Fruit fly (Drosophila melanogaster): Measurements from ENCODE around the gene CG31093.

Gene CG31093

dm6 chr3R:25754844-25755429 is 35.3 kb downstream of the CG31093 start (continued):
- peak; percentile 59 for TF ChIP-seq fd96Cb (tag; optimal IDR thresholded peaks at IDR 0.05)
- TF ChIP-seq pita (GFP tag; optimal IDR thresholded peaks at IDR 0.05): no peak
- TF ChIP-seq ttk (GFP tag; IDR thresholded peaks at IDR 0.05): 0 out of 2 replicates have a peak, but pooled peaks have one; percentile 7
- TF ChIP-seq CG16779 (GFP tag; IDR thresholded peaks at IDR 0.05): no peak
- TF ChIP-seq Ptx1 (GFP tag; IDR thresholded peaks at IDR 0.05): peak; percentile 43
- no peak for TF ChIP-seq HmgD (GFP tag; optimal IDR thresholded peaks at IDR 0.05)
- no peak for TF ChIP-seq Dbx (GFP tag; IDR thresholded peaks at IDR 0.05)
- TF ChIP-seq CG31224 (GFP tag; IDR thresholded peaks at IDR 0.05): 0 out of 2 replicates have a peak, but pooled peaks have one; percentile 15
- TF ChIP-seq HLH4C (GFP tag; IDR thresholded peaks at IDR 0.05; ENCODE audit: partially characterized antibody): no peak
- TF ChIP-seq CrebB (tag; optimal IDR thresholded peaks at IDR 0.05): no peak
- TF ChIP-seq peb (GFP tag; IDR thresholded peaks at IDR 0.05): no peak
- 0 out of 3 replicates have a peak, but pooled peaks have one; percentile 51 for TF ChIP-seq gce (GFP tag; IDR thresholded peaks at IDR 0.05)
- TF ChIP-seq Hr51 (GFP tag; optimal IDR thresholded peaks at IDR 0.05): peak in 1 of 2 experiments; percentile 27
- TF ChIP-seq CG13894 (tag; optimal IDR thresholded peaks at IDR 0.05): no peak
- peak; percentile 15; the same call in 1 of the 2 replicates for TF ChIP-seq al (GFP tag; IDR thresholded peaks at IDR 0.05)
- no peak for TF ChIP-seq D19B (GFP tag; optimal IDR thresholded peaks at IDR 0.05)
- TF ChIP-seq CG14667 (GFP tag; IDR thresholded peaks at IDR 0.05): 0 out of 2 replicates have a peak, but pooled peaks have one; percentile 18
- peak; percentile 75 for TF ChIP-seq CG2678 (tag; optimal IDR thresholded peaks at IDR 0.05)
- TF ChIP-seq phol (tag; optimal IDR thresholded peaks at IDR 0.05): peak; percentile 44
- no peak for TF ChIP-seq shn (GFP tag; optimal IDR thresholded peaks at IDR 0.05)
- TF ChIP-seq Lim3 (GFP tag; IDR thresholded peaks at IDR 0.05): no peak
- no peak for TF ChIP-seq Drgx (GFP tag; IDR thresholded peaks at IDR 0.05)
- TF ChIP-seq Meics (GFP tag; optimal IDR thresholded peaks at IDR 0.05): peak; percentile 50
- no peak for TF ChIP-seq CG17829 (tag; optimal IDR thresholded peaks at IDR 0.05)
- peak; percentile 57 for TF ChIP-seq Xrp1 (GFP tag; IDR thresholded peaks at IDR 0.05)
- peak; percentile 64 for TF ChIP-seq nmo (GFP tag; optimal IDR thresholded peaks at IDR 0.05)
- no peak for TF ChIP-seq Optix (GFP tag; IDR thresholded peaks at IDR 0.05)
- TF ChIP-seq CG10654 (GFP tag; optimal IDR thresholded peaks at IDR 0.05): peak; percentile 36
- TF ChIP-seq GATAe (GFP tag; conservative IDR thresholded peaks at IDR 0.05): 0 out of 2 replicates have a peak, but pooled peaks have one; percentile 30
- TF ChIP-seq toy (GFP tag; IDR thresholded peaks at IDR 0.05): no peak
- peak; percentile 56 for TF ChIP-seq Rfx (GFP tag; IDR thresholded peaks at IDR 0.05)
- TF ChIP-seq Sox102F (GFP tag; optimal IDR thresholded peaks at IDR 0.05): peak; percentile 25
- TF ChIP-seq CG10366 (GFP tag; IDR thresholded peaks at IDR 0.05): peak; percentile 11; the same call in 1 of the 2 replicates
- TF ChIP-seq NFAT (GFP tag; IDR thresholded peaks at IDR 0.05): no peak
- peak; percentile 59; the same call in 1 of the 2 replicates for TF ChIP-seq CG32532 (GFP tag; IDR thresholded peaks at IDR 0.05)
- TF ChIP-seq zen (tag; optimal IDR thresholded peaks at IDR 0.05): peak; percentile 79

dm6 chr3R:25753798-25754197 is 36.5 kb downstream of the CG31093 start:
- no peak for TF ChIP-seq gcm2 (GFP tag; optimal IDR thresholded peaks at IDR 0.05)
- peak; percentile 40 for TF ChIP-seq CG5180 (GFP tag; optimal IDR thresholded peaks at IDR 0.05)
- peak; percentile 95 for TF ChIP-seq CG15073 (GFP tag; optimal IDR thresholded peaks at IDR 0.05)

- no peak for TF ChIP-seq Antp (GFP tag; optimal IDR thresholded peaks at IDR 0.05)
- TF ChIP-seq Trl (optimal IDR thresholded peaks at IDR 0.05): peak; percentile 81 to 91
- TF ChIP-seq Trl (GFP tag; optimal IDR thresholded peaks at IDR 0.05): no peak
- TF ChIP-seq Kr (GFP tag; optimal IDR thresholded peaks at IDR 0.05): no peak
- no peak for TF ChIP-seq sens-2 (GFP tag; IDR thresholded peaks at IDR 0.05)
- TF ChIP-seq gcm2 (GFP tag; optimal IDR thresholded peaks at IDR 0.05): no peak
- no peak for TF ChIP-seq B-H2 (GFP tag; optimal IDR thresholded peaks at IDR 0.05)
- peak; percentile 33 for TF ChIP-seq caup (GFP tag; optimal IDR thresholded peaks at IDR 0.05; ENCODE audit: severe bottlenecking)
- no peak for TF ChIP-seq da (GFP tag; optimal IDR thresholded peaks at IDR 0.05)
- TF ChIP-seq Nf-YA (GFP tag; IDR thresholded peaks at IDR 0.05): peak; percentile 78; the same call in 1 of the 2 replicates
- TF ChIP-seq CG11504 (tag; optimal IDR thresholded peaks at IDR 0.05): no peak
- TF ChIP-seq sisA (GFP tag; IDR thresholded peaks at IDR 0.05): no peak
- TF ChIP-seq CG12299 (tag; optimal IDR thresholded peaks at IDR 0.05): no peak
Measured at dm6 chr3R:25740348-25740751, 49.9 kb downstream of the CG31093 start, which contains the start of gene LpR2. Gene LpR2, minus strand, starts transcription at chr3R:25740465.
